Fruit fly (Drosophila melanogaster) whole organism, embryonic: Measurements from ENCODE around the gene RpS14a.
A peak's percentile ranks its signal among the peaks of the same experiment; 100 is the strongest.

Source experiments
- ATbp ChIP-seq: fragments of 200-800 bp; sonication (Bioruptor generic); optimal IDR thresholded peaks from 2 replicates; lab custom pipeline; 2017; ENCODE audit warnings: missing biosample characterization, mild to moderate bottlenecking, missing genetic modification characterization, missing genetic modification reagents
- BEAF-32 ChIP-seq: fragments of 200-800 bp; sonication (Bioruptor generic); optimal IDR thresholded peaks from 3 replicates; lab custom pipeline; 2017; ENCODE audit warnings: missing biosample characterization, missing genetic modification characterization, mild to moderate bottlenecking, moderate library complexity, missing genetic modification reagents
- Bteb2 ChIP-seq: fragments of 200-800 bp; sonication (Bioruptor generic); optimal IDR thresholded peaks from 2 replicates; lab custom pipeline; 2016; ENCODE audit warnings: missing biosample characterization, missing genetic modification characterization
- CG1024 ChIP-seq: fragments of 200-800 bp; sonication (Bioruptor generic); IDR thresholded peaks from 2 replicates; pipeline ENCODE4 v1.3.6; 2022; ENCODE audit warnings: missing biosample characterization, missing genetic modification characterization
- CG14710 ChIP-seq: fragments of 200-800 bp; sonication (Bioruptor generic); optimal IDR thresholded peaks from 3 replicates; lab custom pipeline; 2019; ENCODE audit warnings: missing biosample characterization, mild to moderate bottlenecking, missing genetic modification characterization, moderate library complexity
- CG15269 ChIP-seq: fragments of 200-800 bp; sonication (Bioruptor generic); optimal IDR thresholded peaks from 2 replicates; lab custom pipeline; 2018; ENCODE audit warnings: missing biosample characterization, mild to moderate bottlenecking, missing genetic modification characterization, moderate library complexity
- CG18262 ChIP-seq: fragments of 200-800 bp; optimal IDR thresholded peaks from 3 replicates; lab custom pipeline; 2019; ENCODE audit warnings: missing biosample characterization, mild to moderate bottlenecking, missing genetic modification characterization, moderate library complexity
- CG18764 ChIP-seq: fragments of 200-800 bp; sonication (Bioruptor generic); optimal IDR thresholded peaks from 3 replicates; lab custom pipeline; 2016; ENCODE audit warnings: missing biosample characterization, missing genetic modification characterization
- CG31365 ChIP-seq: fragments of 200-800 bp; sonication (Bioruptor generic); optimal IDR thresholded peaks from 2 replicates; lab custom pipeline; 2018; ENCODE audit warnings: missing biosample characterization, mild to moderate bottlenecking, missing genetic modification characterization
- CG4282 ChIP-seq: fragments of 200-800 bp; sonication (Bioruptor generic); optimal IDR thresholded peaks from 2 replicates; lab custom pipeline; 2016; ENCODE audit warnings: missing biosample characterization, missing genetic modification characterization
- CG7786 ChIP-seq: fragments of 200-800 bp; sonication (Bioruptor generic); optimal IDR thresholded peaks from 2 replicates; lab custom pipeline; 2016; ENCODE audit warnings: missing biosample characterization, missing genetic modification characterization
- CG8478 ChIP-seq: fragments of >200 bp; optimal IDR thresholded peaks from 2 replicates; lab custom pipeline; 2018
- Camta ChIP-seq: fragments of 200-800 bp; sonication (Bioruptor generic); optimal IDR thresholded peaks from 2 replicates; lab custom pipeline; 2016; ENCODE audit warnings: missing biosample characterization, missing genetic modification characterization
- Dfd ChIP-seq, 2 experiments: fragments of >200 bp; optimal IDR thresholded peaks; 2 replicates each; lab custom pipeline; 2017; ENCODE audit warnings: missing biosample characterization in 2 of 2, missing genetic modification characterization in 2 of 2
- Doc2 ChIP-seq: fragments of 200-800 bp; sonication (Bioruptor generic); IDR thresholded peaks from 2 replicates; pipeline ENCODE4 v1.3.6; 2022; ENCODE audit warnings: missing biosample characterization, missing genetic modification characterization
- HLH3B ChIP-seq: fragments of 200-800 bp; sonication (Bioruptor generic); IDR thresholded peaks from 2 replicates; pipeline ENCODE4 v1.3.6; 2022; ENCODE audit warnings: missing biosample characterization, missing genetic modification characterization
- HLH4C ChIP-seq: fragments of 200-800 bp; sonication (Bioruptor generic); IDR thresholded peaks from 3 replicates; pipeline ENCODE4 v1.3.6; 2022; ENCODE audit warnings: missing biosample characterization, missing genetic modification characterization; ENCODE audit not compliant: partially characterized antibody
- Scr ChIP-seq: fragments of 200-800 bp; sonication (Bioruptor generic); IDR thresholded peaks from 2 replicates; pipeline ENCODE4 v1.3.6; 2022; ENCODE audit warnings: missing biosample characterization, missing genetic modification characterization; ENCODE audit not compliant: partially characterized antibody
- ara ChIP-seq: fragments of 200-800 bp; sonication (Bioruptor generic); IDR thresholded peaks from 2 replicates; pipeline ENCODE4 v1.3.6; 2022; ENCODE audit warnings: missing biosample characterization, missing genetic modification characterization
- az2 ChIP-seq: fragments of 200-800 bp; sonication (Bioruptor generic); optimal IDR thresholded peaks from 3 replicates; lab custom pipeline; 2016; ENCODE audit warnings: missing biosample characterization, missing genetic modification characterization
- cg ChIP-seq: fragments of 200-800 bp; sonication (Bioruptor generic); optimal IDR thresholded peaks from 3 replicates; lab custom pipeline; 2019; ENCODE audit warnings: missing biosample characterization, mild to moderate bottlenecking, missing genetic modification characterization, moderate library complexity
- chinmo ChIP-seq: fragments of 200-800 bp; sonication (Bioruptor generic); IDR thresholded peaks from 4 replicates; pipeline ENCODE4 v1.3.6; 2022; ENCODE audit warnings: missing biosample characterization, missing genetic modification characterization; ENCODE audit not compliant: partially characterized antibody
- dmrt11E ChIP-seq: fragments of 200-800 bp; sonication (Bioruptor generic); optimal IDR thresholded peaks from 3 replicates; lab custom pipeline; 2018; ENCODE audit warnings: missing biosample characterization, mild to moderate bottlenecking, missing genetic modification characterization, moderate library complexity
- fd3F ChIP-seq: fragments of 200-800 bp; sonication (Bioruptor generic); optimal IDR thresholded peaks from 2 replicates; lab custom pipeline; 2018; ENCODE audit warnings: missing biosample characterization, mild to moderate bottlenecking, missing genetic modification characterization, moderate library complexity
- gcm ChIP-seq: fragments of 200-800 bp; sonication (Bioruptor generic); optimal IDR thresholded peaks from 2 replicates; lab custom pipeline; 2019; ENCODE audit warnings: missing biosample characterization, mild to moderate bottlenecking, missing genetic modification characterization, moderate library complexity
- org-1 ChIP-seq: fragments of 200-800 bp; sonication (Bioruptor generic); optimal IDR thresholded peaks from 2 replicates; lab custom pipeline; 2017; ENCODE audit warnings: missing biosample characterization, missing genetic modification characterization
- p53 ChIP-seq: fragments of 200-800 bp; sonication (Bioruptor generic); optimal IDR thresholded peaks from 2 replicates; lab custom pipeline; 2016; ENCODE audit warnings: missing biosample characterization, missing genetic modification characterization
- prd ChIP-seq, 3 experiments: fragments of >200 bp in 2 of 3; fragments of 200-800 bp in 1 of 3; sonication (Bioruptor generic) in 1 of 3; optimal IDR thresholded peaks in 2 of 3; IDR thresholded peaks in 1 of 3; 2 replicates in 2 of 3; 3 replicates in 1 of 3; pipeline versions ENCODE4 v1.3.6 to Lab custom; 2017 to 2022; ENCODE audit warnings: missing biosample characterization in 1 of 3, missing genetic modification characterization in 1 of 3
- pum ChIP-seq: fragments of 200-800 bp; sonication (Bioruptor generic); optimal IDR thresholded peaks from 2 replicates; lab custom pipeline; 2016; ENCODE audit warnings: missing biosample characterization, missing genetic modification characterization
- run ChIP-seq: fragments of 200-800 bp; sonication (Bioruptor generic); optimal IDR thresholded peaks from 3 replicates; lab custom pipeline; 2018; ENCODE audit warnings: missing biosample characterization, mild to moderate bottlenecking, missing genetic modification characterization
- stc ChIP-seq: fragments of 200-800 bp; sonication (Bioruptor generic); IDR thresholded peaks from 2 replicates; pipeline ENCODE4 v1.3.6; 2022; ENCODE audit warnings: missing biosample characterization, missing genetic modification characterization
- stwl ChIP-seq: fragments of 200-800 bp; sonication (Bioruptor generic); optimal IDR thresholded peaks from 3 replicates; lab custom pipeline; 2018; ENCODE audit warnings: missing biosample characterization, mild to moderate bottlenecking, missing genetic modification characterization, moderate library complexity
- tna ChIP-seq: fragments of 200-800 bp; sonication (Bioruptor generic); IDR thresholded peaks from 2 replicates; pipeline ENCODE4 v1.3.6; 2022; ENCODE audit warnings: missing biosample characterization, missing genetic modification characterization; ENCODE audit not compliant: partially characterized antibody
- toy ChIP-seq: fragments of 200-800 bp; sonication (Bioruptor generic); IDR thresholded peaks from 2 replicates; pipeline ENCODE4 v1.3.6; 2022; ENCODE audit warnings: missing biosample characterization, missing genetic modification characterization
- zfh2 ChIP-seq: fragments of 200-800 bp; sonication (Bioruptor generic); optimal IDR thresholded peaks from 2 replicates; lab custom pipeline; 2016; ENCODE audit warnings: missing biosample characterization, missing genetic modification characterization

RpS14a gene

DNA sequence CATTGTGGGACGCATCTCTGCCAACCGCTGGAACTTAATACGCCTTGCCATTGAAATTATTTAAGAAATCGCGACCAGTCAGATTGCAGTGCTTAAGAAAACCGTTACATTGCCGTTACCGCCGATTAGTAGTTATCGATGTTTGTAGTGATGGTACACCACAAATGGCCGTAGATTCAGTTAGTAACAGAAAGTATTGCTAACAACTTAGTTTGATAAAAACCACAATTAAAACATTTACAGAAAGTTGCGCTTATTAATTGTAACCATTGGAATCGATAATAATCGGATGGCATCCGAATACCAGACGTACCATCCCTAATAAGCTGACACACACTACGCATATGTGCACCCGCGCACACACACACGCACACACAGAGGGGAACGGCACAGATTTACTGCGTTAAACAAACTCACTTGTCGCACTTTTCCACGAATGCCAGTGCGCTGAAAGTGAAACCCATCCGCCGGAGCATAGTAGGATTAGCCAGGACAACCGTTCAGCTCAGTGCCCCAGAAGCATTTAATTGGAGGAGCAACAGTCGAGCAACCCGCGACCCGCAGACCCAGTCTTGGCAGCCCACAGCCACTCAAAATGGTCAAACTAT, 13.4 kb upstream of the RpS14a start, which contains the start of the genes hdm and Ykt6 (continued):
- TF ChIP-seq stc (GFP tag; lab: Robert Waterston, UW) (peak; percentile 78), zfh2 (GFP tag; lab: Kevin White, UChicago) (peak; percentile 83), CG1024 (GFP tag; lab: Robert Waterston, UW) (peak; percentile 56), Bteb2 (GFP tag; lab: Kevin White, UChicago) (peak; percentile 65), HLH4C (GFP tag; lab: Robert Waterston, UW) (peak; percentile 95), org-1 (GFP tag; lab: Kevin White, UChicago) (peak; percentile 28), CG4282 (GFP tag; lab: Kevin White, UChicago) (peak; percentile 70), ATbp (no peak), gcm (GFP tag; lab: Kevin White, UChicago) (peak; percentile 48), CG7786 (GFP tag; lab: Kevin White, UChicago) (peak; percentile 85), toy (GFP tag; lab: Robert Waterston, UW) (no peak), CG18764 (GFP tag; lab: Kevin White, UChicago) (peak; percentile 70), CG14710 (tag; lab: Kevin White, UChicago) (peak; percentile 82)

DNA sequence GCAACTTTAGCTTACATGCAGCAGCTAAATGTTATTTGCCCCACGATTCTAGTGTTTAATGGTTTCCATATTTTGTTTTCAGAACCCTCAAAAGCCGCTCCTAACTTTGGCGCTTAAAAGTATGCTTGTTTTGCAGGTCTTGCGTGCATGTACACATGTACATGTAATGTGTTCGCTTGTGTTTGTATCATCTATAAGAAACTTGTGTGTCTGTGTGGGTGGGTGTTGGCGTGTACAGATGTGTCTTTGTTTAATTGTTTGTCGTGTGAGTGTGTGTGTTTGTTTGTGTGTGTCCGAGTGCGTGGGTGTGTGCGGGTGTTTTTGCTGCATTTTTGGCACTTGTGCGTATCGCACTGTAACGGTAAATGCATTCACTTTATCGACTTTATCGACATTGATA, 10.5 kb upstream of the RpS14a start:
- TF ChIP-seq az2 (no peak), Scr (GFP tag; lab: Robert Waterston, UW) (0 out of 2 replicates have a peak, but pooled peaks have one; percentile 14), HLH3B (GFP tag; lab: Robert Waterston, UW) (no peak), Dfd (GFP tag; optimal IDR thresholded peaks at IDR 0.05; lab: Kevin White, UChicago) (peak in 1 of 2 experiments; percentile 41), pum (GFP tag; lab: Kevin White, UChicago) (no peak), prd (optimal IDR thresholded peaks at IDR 0.05; lab: Kevin White, UChicago) (no peak), prd (GFP tag; IDR thresholded peaks at IDR 0.05; lab: Robert Waterston, UW) (no peak), CG18764 (GFP tag; lab: Kevin White, UChicago) (no peak), cg (GFP tag; lab: Kevin White, UChicago) (peak; percentile 92), chinmo (GFP tag; lab: Robert Waterston, UW) (0 out of 4 replicates have a peak, but pooled peaks have one; percentile 37), CG18262 (tag; lab: Kevin White, UChicago) (no peak), ara (GFP tag; lab: Robert Waterston, UW) (no peak), CG8478 (lab: Kevin White, UChicago) (peak; percentile 83)

DNA sequence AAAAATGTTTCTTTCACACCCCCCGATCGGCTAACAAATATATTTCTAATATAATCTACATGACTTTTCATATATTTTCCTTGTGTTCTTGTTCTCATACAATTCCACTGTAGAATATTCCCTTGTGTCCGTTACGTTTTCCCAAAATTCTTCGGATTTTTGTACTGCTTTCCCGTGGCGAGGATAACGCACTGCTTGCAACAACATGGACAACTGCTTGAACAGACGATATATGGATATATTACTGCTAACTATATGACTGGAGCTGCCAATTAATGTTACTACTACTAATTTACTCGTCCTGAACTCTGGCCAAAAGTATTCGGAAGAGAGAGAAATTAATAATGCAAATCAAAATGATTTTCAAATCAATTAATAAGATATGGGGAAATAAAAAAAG, 8.6 kb upstream of the RpS14a start:
- TF ChIP-seq Doc2 (GFP tag; lab: Robert Waterston, UW) (no peak), chinmo (GFP tag; lab: Robert Waterston, UW) (no peak), tna (no peak), BEAF-32 (GFP tag; lab: Kevin White, UChicago) (no peak), p53 (GFP tag; lab: Kevin White, UChicago) (no peak), fd3F (GFP tag; lab: Kevin White, UChicago) (no peak), Camta (no peak), CG15269 (no peak), dmrt11E (tag; lab: Kevin White, UChicago) (no peak), run (tag; lab: Kevin White, UChicago) (no peak), CG31365 (tag; lab: Kevin White, UChicago) (peak; percentile 91), Dfd (GFP tag; optimal IDR thresholded peaks at IDR 0.05; lab: Kevin White, UChicago) (peak in 1 of 2 experiments; percentile 20), stwl (tag; lab: Kevin White, UChicago) (peak; percentile 8)
